Worm (Caenorhabditis elegans): ENCODE results near the gene mak-1.

mak-1 gene

DNA sequence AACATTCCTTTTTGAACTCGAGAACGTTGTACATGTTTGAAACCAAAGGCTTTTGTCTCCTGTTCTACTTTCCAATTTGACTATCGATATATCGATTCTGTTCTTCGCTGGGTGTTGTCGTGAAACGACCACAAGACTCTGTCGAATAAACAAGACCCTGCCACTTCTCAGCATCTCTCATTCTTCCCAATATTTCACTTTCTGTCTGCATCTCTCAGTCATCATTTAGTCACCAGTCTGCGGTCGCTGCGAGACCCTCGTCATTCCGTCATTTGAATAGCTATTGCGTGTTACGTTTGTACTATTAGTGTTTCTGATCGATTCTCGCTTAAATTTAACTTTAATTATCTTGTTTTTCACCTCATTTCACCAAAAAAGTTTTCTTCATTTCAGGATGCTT lies 43.5 kb downstream of the mak-1 start (continued):
- TF ChIP-seq dpl-1 (GFP tag; optimal IDR thresholded peaks at IDR 0.05) (peak; percentile 77 to 83 (median 81)), isw-1 (GFP tag; IDR thresholded peaks at IDR 0.05) (peak; percentile 92), nhr-28 (tag; optimal IDR thresholded peaks at IDR 0.05) (peak; percentile 43), nhr-19 (GFP tag; conservative IDR thresholded peaks at IDR 0.05) (peak; percentile 96), ces-1 (GFP tag; optimal IDR thresholded peaks at IDR 0.05) (no peak), lin-39 (tag; optimal IDR thresholded peaks at IDR 0.05) (peak; percentile 87), aly-2 (tag; optimal IDR thresholded peaks at IDR 0.05) (peak; percentile 74), ztf-11 (tag; optimal IDR thresholded peaks at IDR 0.05) (peak in 1 of 2 experiments; percentile 88), ceh-63 (GFP tag; optimal IDR thresholded peaks at IDR 0.05) (peak; percentile 18), unc-86 (tag; optimal IDR thresholded peaks at IDR 0.05) (peak; percentile 97), unc-130 (tag; optimal IDR thresholded peaks at IDR 0.05) (peak; percentile 98), zag-1 (tag; optimal IDR thresholded peaks at IDR 0.05) (peak; percentile 5), nhr-47 (tag; optimal IDR thresholded peaks at IDR 0.05) (peak; percentile 97), grh-1 (GFP tag; IDR thresholded peaks at IDR 0.05) (peak; percentile 95), C16A3.4 (tag; optimal IDR thresholded peaks at IDR 0.05) (peak; percentile 93), pax-3 (tag; optimal IDR thresholded peaks at IDR 0.05) (peak; percentile 93), unc-62 (GFP tag; optimal IDR thresholded peaks at IDR 0.05) (no peak), egl-13 (tag; optimal IDR thresholded peaks at IDR 0.05) (peak; percentile 93), nhr-237 (tag; optimal IDR thresholded peaks at IDR 0.05) (peak; percentile 89), zip-4 (GFP tag; optimal IDR thresholded peaks at IDR 0.05) (peak; percentile 84), ets-5 (GFP tag; IDR thresholded peaks at IDR 0.05) (no peak), mab-9 (GFP tag; IDR thresholded peaks at IDR 0.05) (peak; percentile 91), irx-1 (tag; optimal IDR thresholded peaks at IDR 0.05) (peak; percentile 94), hlh-4 (tag; optimal IDR thresholded peaks at IDR 0.05) (no peak), ztf-4 (tag; optimal IDR thresholded peaks at IDR 0.05) (peak; percentile 97), C34B4.2 (tag; optimal IDR thresholded peaks at IDR 0.05) (no peak), fos-1 (tag; optimal IDR thresholded peaks at IDR 0.05) (peak; percentile 90), efl-1 (optimal IDR thresholded peaks at IDR 0.05) (peak; percentile 90 to 93), efl-1 (GFP tag; optimal IDR thresholded peaks at IDR 0.05 in 1 of 2) (peak; percentile 78 to 98), lsy-2 (tag; optimal IDR thresholded peaks at IDR 0.05) (peak; percentile 93 to 94), ceh-8 (GFP tag; optimal IDR thresholded peaks at IDR 0.05) (peak; percentile 94), jun-1 (tag; optimal IDR thresholded peaks at IDR 0.05) (peak; percentile 96), xbp-1 (tag; optimal IDR thresholded peaks at IDR 0.05) (peak; percentile 96), mef-2 (tag; optimal IDR thresholded peaks at IDR 0.05) (peak; percentile 66), nhr-76 (tag; optimal IDR thresholded peaks at IDR 0.05) (no peak), unc-98 (GFP tag; IDR thresholded peaks at IDR 0.05) (no peak), lin-14 (GFP tag; optimal IDR thresholded peaks at IDR 0.05) (peak; percentile 98), nhr-20 (tag; optimal IDR thresholded peaks at IDR 0.05) (peak; percentile 99), nhr-85 (tag) (peak; percentile 99), lir-3 (tag; optimal IDR thresholded peaks at IDR 0.05; ENCODE audit: poor library complexity) (peak; percentile 90), ceh-88 (GFP tag; IDR thresholded peaks at IDR 0.05) (peak; percentile 92), mep-1 (tag; optimal IDR thresholded peaks at IDR 0.05) (peak; percentile 98), nhr-77 (tag; optimal IDR thresholded peaks at IDR 0.05) (peak; percentile 83), nhr-12 (tag; optimal IDR thresholded peaks at IDR 0.05) (no peak), snpc-4 (tag; optimal IDR thresholded peaks at IDR 0.05) (peak; percentile 68), sptf-1 (tag; optimal IDR thresholded peaks at IDR 0.05) (no peak), sup-37 (GFP tag; optimal IDR thresholded peaks at IDR 0.05) (peak; percentile 79), fkh-8 (tag; optimal IDR thresholded peaks at IDR 0.05) (peak; percentile 99), elt-3 (tag; optimal IDR thresholded peaks at IDR 0.05) (peak in 3 of 6 experiments; percentile 83 to 94 (median 86)), aha-1 (tag; optimal IDR thresholded peaks at IDR 0.05) (peak; percentile 7), ceh-82 (tag; optimal IDR thresholded peaks at IDR 0.05) (peak; percentile 75 to 89 (median 82)), snu-23 (GFP tag; optimal IDR thresholded peaks at IDR 0.05) (peak; percentile 99), nhr-11 (tag; optimal IDR thresholded peaks at IDR 0.05) (peak; percentile 94), efl-3 (GFP tag; optimal IDR thresholded peaks at IDR 0.05) (no peak)
